Fruit fly (Drosophila melanogaster): ENCODE measurements around the gene CG5645.

CG5645 gene

dm6 chr3L:12090898-12091685, 45.4 kb downstream of the CG5645 start (continued):
- TF ChIP-seq TFAM (GFP tag; optimal IDR thresholded peaks at IDR 0.05) = no peak
- TF ChIP-seq CG6683 (GFP tag; optimal IDR thresholded peaks at IDR 0.05) = peak; percentile 18
- no peak for TF ChIP-seq CG4707 (GFP tag; optimal IDR thresholded peaks at IDR 0.05)
- peak; percentile 51; the same call in 1 of the 2 replicates for TF ChIP-seq CG31441 (GFP tag; IDR thresholded peaks at IDR 0.05)
- TF ChIP-seq Dip3 (GFP tag; optimal IDR thresholded peaks at IDR 0.05) = peak; percentile 54
- peak; percentile 62 for TF ChIP-seq fd3F (GFP tag; optimal IDR thresholded peaks at IDR 0.05)
- TF ChIP-seq CG6854 (GFP tag; optimal IDR thresholded peaks at IDR 0.05) = peak; percentile 13
- TF ChIP-seq tup (GFP tag; optimal IDR thresholded peaks at IDR 0.05) = peak; percentile 28
- no peak for TF ChIP-seq CG8765 (GFP tag; IDR thresholded peaks at IDR 0.05)
- peak; percentile 45 for TF ChIP-seq Hey (tag; optimal IDR thresholded peaks at IDR 0.05)
- no peak for TF ChIP-seq CG12299 (tag; optimal IDR thresholded peaks at IDR 0.05)
- TF ChIP-seq az2 (GFP tag; optimal IDR thresholded peaks at IDR 0.05) = peak; percentile 54
- TF ChIP-seq CG9817 (tag; optimal IDR thresholded peaks at IDR 0.05) = peak; percentile 72
- peak; percentile 77 for TF ChIP-seq BtbVII (GFP tag; optimal IDR thresholded peaks at IDR 0.05)
- no peak for TF ChIP-seq CG34224 (GFP tag; IDR thresholded peaks at IDR 0.05; ENCODE audit: partially characterized antibody)
- 0 out of 3 replicates have a peak, but pooled peaks have one; percentile 42 for TF ChIP-seq CG3726 (GFP tag; IDR thresholded peaks at IDR 0.05)
- no peak for TF ChIP-seq psq (GFP tag; optimal IDR thresholded peaks at IDR 0.05)
- TF ChIP-seq unpg (GFP tag; optimal IDR thresholded peaks at IDR 0.05) = peak; percentile 56
- peak; percentile 54 for TF ChIP-seq D19B (GFP tag; optimal IDR thresholded peaks at IDR 0.05)
- peak; percentile 38 for TF ChIP-seq gcm2 (GFP tag; optimal IDR thresholded peaks at IDR 0.05)
- peak in 1 of 2 experiments; percentile 83 for TF ChIP-seq Hr51 (GFP tag; optimal IDR thresholded peaks at IDR 0.05)
- no peak for TF ChIP-seq CG8290 (GFP tag; optimal IDR thresholded peaks at IDR 0.05)
- TF ChIP-seq CG8290 (tag; optimal IDR thresholded peaks at IDR 0.05) = peak in 1 of 2 experiments; percentile 36
- 0 out of 2 replicates have a peak, but pooled peaks have one; percentile 35 for TF ChIP-seq CG32772 (GFP tag; IDR thresholded peaks at IDR 0.05)
- no peak for TF ChIP-seq crol (GFP tag; IDR thresholded peaks at IDR 0.05)
- TF ChIP-seq h (optimal IDR thresholded peaks at IDR 0.05) = no peak
- no peak for TF ChIP-seq HLH4C (GFP tag; IDR thresholded peaks at IDR 0.05; ENCODE audit: partially characterized antibody)
- TF ChIP-seq tll (GFP tag; optimal IDR thresholded peaks at IDR 0.05) = no peak
- peak; percentile 69 for TF ChIP-seq ind (GFP tag; optimal IDR thresholded peaks at IDR 0.05)
- TF ChIP-seq Gug (GFP tag; IDR thresholded peaks at IDR 0.05) = peak; percentile 30; the same call in 1 of the 4 replicates
- peak; percentile 60 for TF ChIP-seq CG6765 (GFP tag; optimal IDR thresholded peaks at IDR 0.05)
- peak; percentile 44 for TF ChIP-seq kay (GFP tag; optimal IDR thresholded peaks at IDR 0.05)
- no peak for TF ChIP-seq vfl (GFP tag; optimal IDR thresholded peaks at IDR 0.05)
- TF ChIP-seq Ada2b (GFP tag; IDR thresholded peaks at IDR 0.05) = peak; percentile 70
- peak; percentile 54 for TF ChIP-seq tap (tag; optimal IDR thresholded peaks at IDR 0.05)
- TF ChIP-seq sens-2 (GFP tag; IDR thresholded peaks at IDR 0.05) = no peak
- no peak for TF ChIP-seq unc-4 (GFP tag; IDR thresholded peaks at IDR 0.05; ENCODE audit: partially characterized antibody)
- TF ChIP-seq CG18599 (GFP tag; optimal IDR thresholded peaks at IDR 0.05) = peak; percentile 71
- TF ChIP-seq CG14667 (GFP tag; IDR thresholded peaks at IDR 0.05) = peak; percentile 45; the same call in 1 of the 2 replicates
- TF ChIP-seq CG3163 (GFP tag; optimal IDR thresholded peaks at IDR 0.05) = no peak
- TF ChIP-seq Med (GFP tag) = peak; percentile 80
- no peak for TF ChIP-seq Side (GFP tag; optimal IDR thresholded peaks at IDR 0.05)
- no peak for TF ChIP-seq CG8478 (optimal IDR thresholded peaks at IDR 0.05)
- TF ChIP-seq CG2889 (GFP tag; IDR thresholded peaks at IDR 0.05) = 0 out of 3 replicates have a peak, but pooled peaks have one; percentile 48
- TF ChIP-seq CG7786 (GFP tag; optimal IDR thresholded peaks at IDR 0.05) = peak; percentile 20
- no peak for TF ChIP-seq gcm (GFP tag; optimal IDR thresholded peaks at IDR 0.05)
- no peak; the same call in 1 of the 2 replicates for TF ChIP-seq Poxn (GFP tag; IDR thresholded peaks at IDR 0.05)
- TF ChIP-seq CG15073 (GFP tag; optimal IDR thresholded peaks at IDR 0.05) = no peak
- peak; percentile 68 for TF ChIP-seq Sox100B (GFP tag; optimal IDR thresholded peaks at IDR 0.05)
